Fruit fly (Drosophila melanogaster) whole organism, adult: ENCODE data around the gene Trf4-1.

Source experiments
- CG14711 ChIP-seq: fragments of 200-800 bp; sonication (Bioruptor generic); optimal IDR thresholded peaks from 2 replicates; lab custom pipeline; 2018; ENCODE audit warnings: missing biosample characterization, mild to moderate bottlenecking, missing genetic modification characterization, moderate library complexity
- CG7045 ChIP-seq: fragments of 200-800 bp; sonication (Bioruptor generic); optimal IDR thresholded peaks from 2 replicates; lab custom pipeline; 2017; ENCODE audit warnings: missing biosample characterization, mild to moderate bottlenecking, missing genetic modification characterization
- Clk ChIP-seq: fragments of 200-800 bp; sonication (Bioruptor generic); optimal IDR thresholded peaks from 2 replicates; lab custom pipeline; 2017; ENCODE audit warnings: missing biosample characterization, missing genetic modification characterization
- toe ChIP-seq: fragments of 200-800 bp; sonication (Bioruptor generic); optimal IDR thresholded peaks from 2 replicates; lab custom pipeline; 2016; ENCODE audit warnings: missing biosample characterization, missing genetic modification characterization

- TF ChIP-seq CG7045 (GFP tag; lab: Kevin White, UChicago) (peak; percentile 23), Clk (no peak), toe (no peak), CG14711 (tag; lab: Kevin White, UChicago) (no peak)
These were observed 49.4 kb upstream of the Trf4-1 start for dm6 chrX:8510731-8511130.
